Fruit fly (Drosophila melanogaster) whole organism, embryonic: ENCODE measurements around the gene CG17633.

Experiments
- Atf3 ChIP-seq: fragments of 200-800 bp; sonication (Bioruptor generic); optimal IDR thresholded peaks from 3 replicates; lab custom pipeline; 2016; ENCODE audit warnings: missing biosample characterization, missing genetic modification characterization
- Bdp1 ChIP-seq: fragments of 200-800 bp; sonication (Bioruptor generic); optimal IDR thresholded peaks from 3 replicates; lab custom pipeline; 2016; ENCODE audit warnings: missing biosample characterization, missing genetic modification characterization
- Blimp-1 ChIP-seq: fragments of 200-800 bp; sonication (Bioruptor generic); optimal IDR thresholded peaks from 3 replicates; lab custom pipeline; 2018; ENCODE audit warnings: missing biosample characterization, missing genetic modification characterization, mild to moderate bottlenecking, moderate library complexity, missing genetic modification reagents
- BtbVII ChIP-seq: fragments of 200-800 bp; sonication (Bioruptor generic); optimal IDR thresholded peaks from 3 replicates; lab custom pipeline; 2017; ENCODE audit warnings: missing biosample characterization, mild to moderate bottlenecking, missing genetic modification characterization
- CG10321 ChIP-seq: fragments of 200-800 bp; sonication (Bioruptor generic); IDR thresholded peaks from 2 replicates; pipeline ENCODE4 v1.3.6; 2022; ENCODE audit warnings: missing biosample characterization, missing genetic modification characterization
- CG10565 ChIP-seq: fragments of 200-800 bp; sonication (Bioruptor generic); optimal IDR thresholded peaks from 3 replicates; lab custom pipeline; 2016; ENCODE audit warnings: missing biosample characterization, mild to moderate bottlenecking, missing genetic modification characterization
- CG12391 ChIP-seq: fragments of 200-800 bp; sonication (Bioruptor generic); optimal IDR thresholded peaks from 3 replicates; lab custom pipeline; 2018; ENCODE audit warnings: missing biosample characterization, mild to moderate bottlenecking, missing genetic modification characterization, moderate library complexity
- CG14441 ChIP-seq: fragments of 200-800 bp; sonication (Bioruptor generic); IDR thresholded peaks from 2 replicates; pipeline ENCODE4 v1.3.6; 2022; ENCODE audit warnings: missing biosample characterization, missing genetic modification characterization
- CG14667 ChIP-seq: fragments of 200-800 bp; sonication (Bioruptor generic); IDR thresholded peaks from 2 replicates; pipeline ENCODE4 v1.3.6; 2022; ENCODE audit warnings: missing biosample characterization, missing genetic modification characterization
- CG1529 ChIP-seq: fragments of 200-800 bp; sonication (Bioruptor generic); optimal IDR thresholded peaks from 3 replicates; lab custom pipeline; 2018; ENCODE audit warnings: missing biosample characterization, missing genetic modification characterization
- CG18011 ChIP-seq: fragments of 200-800 bp; sonication (Bioruptor generic); optimal IDR thresholded peaks from 2 replicates; lab custom pipeline; 2017; ENCODE audit warnings: missing biosample characterization, missing genetic modification characterization, mild to moderate bottlenecking, moderate library complexity, missing genotype
- CG18764 ChIP-seq: fragments of 200-800 bp; sonication (Bioruptor generic); optimal IDR thresholded peaks from 3 replicates; lab custom pipeline; 2016; ENCODE audit warnings: missing biosample characterization, missing genetic modification characterization
- CG2889 ChIP-seq: fragments of 200-800 bp; sonication (Bioruptor generic); IDR thresholded peaks from 3 replicates; pipeline ENCODE4 v1.3.6; 2022; ENCODE audit warnings: missing biosample characterization, missing genetic modification characterization
- CG30403 ChIP-seq: fragments of 200-800 bp; sonication (Bioruptor generic); optimal IDR thresholded peaks from 3 replicates; lab custom pipeline; 2016; ENCODE audit warnings: missing biosample characterization, missing genetic modification characterization
- CG3281 ChIP-seq: fragments of 200-800 bp; sonication (Bioruptor generic); optimal IDR thresholded peaks from 3 replicates; lab custom pipeline; 2017; ENCODE audit warnings: missing biosample characterization, mild to moderate bottlenecking, missing genetic modification characterization
- CG4854 ChIP-seq: fragments of 200-800 bp; sonication (Bioruptor generic); optimal IDR thresholded peaks from 2 replicates; lab custom pipeline; 2016; ENCODE audit warnings: missing biosample characterization, missing genetic modification characterization, inconsistent platforms
- CG8290 ChIP-seq, 3 experiments: fragments of 200-800 bp; sonication (Bioruptor generic); optimal IDR thresholded peaks; 2 replicates each; lab custom pipeline; 2016 to 2019; ENCODE audit warnings: missing biosample characterization in 3 of 3, missing genetic modification characterization in 3 of 3, mild to moderate bottlenecking in 2 of 3, moderate library complexity in 1 of 3
- CG9727 ChIP-seq: fragments of 200-800 bp; sonication (Bioruptor generic); optimal IDR thresholded peaks from 3 replicates; lab custom pipeline; 2017; ENCODE audit warnings: missing biosample characterization, mild to moderate bottlenecking, missing genetic modification characterization
- CHES-1-like ChIP-seq: fragments of 200-800 bp; sonication (Bioruptor generic); optimal IDR thresholded peaks from 2 replicates; lab custom pipeline; 2016; ENCODE audit warnings: missing biosample characterization, missing genetic modification characterization
- CoRest ChIP-seq: fragments of 200-800 bp; sonication (Bioruptor generic); optimal IDR thresholded peaks from 3 replicates; lab custom pipeline; 2018; ENCODE audit warnings: missing biosample characterization, mild to moderate bottlenecking, missing genetic modification characterization, moderate library complexity
- Doc2 ChIP-seq: fragments of 200-800 bp; sonication (Bioruptor generic); IDR thresholded peaks from 2 replicates; pipeline ENCODE4 v1.3.6; 2022; ENCODE audit warnings: missing biosample characterization, missing genetic modification characterization
- Fer2 ChIP-seq: fragments of 200-800 bp; sonication (Bioruptor generic); optimal IDR thresholded peaks from 2 replicates; lab custom pipeline; 2018; ENCODE audit warnings: missing biosample characterization, mild to moderate bottlenecking, missing genetic modification characterization, moderate library complexity
- HHEX ChIP-seq: fragments of 200-800 bp; sonication (Bioruptor generic); optimal IDR thresholded peaks from 3 replicates; lab custom pipeline; 2017; ENCODE audit warnings: missing biosample characterization, mild to moderate bottlenecking, missing genetic modification characterization, missing genetic modification reagents
- Hr51 ChIP-seq, 2 experiments: fragments of 200-800 bp; sonication (Bioruptor generic); optimal IDR thresholded peaks; 2 replicates in 1 of 2; 3 replicates in 1 of 2; lab custom pipeline; 2016 to 2018; ENCODE audit warnings: missing biosample characterization in 2 of 2, missing genetic modification characterization in 2 of 2, mild to moderate bottlenecking in 1 of 2, moderate library complexity in 1 of 2
- Myb ChIP-seq: fragments of 200-800 bp; sonication (Bioruptor generic); optimal IDR thresholded peaks from 2 replicates; lab custom pipeline; 2016; ENCODE audit warnings: missing biosample characterization, missing genetic modification characterization
- NC2α ChIP-seq: fragments of 200-800 bp; sonication (Bioruptor generic); optimal IDR thresholded peaks from 2 replicates; lab custom pipeline; 2016; ENCODE audit warnings: missing biosample characterization, missing genetic modification characterization
- Oli ChIP-seq: fragments of 200-800 bp; sonication (Bioruptor generic); optimal IDR thresholded peaks from 2 replicates; lab custom pipeline; 2018; ENCODE audit warnings: missing biosample characterization, mild to moderate bottlenecking, missing genetic modification characterization, moderate library complexity
- Rx ChIP-seq: fragments of 200-800 bp; sonication (Bioruptor generic); IDR thresholded peaks from 2 replicates; pipeline ENCODE4 v1.3.6; 2022; ENCODE audit warnings: missing biosample characterization, missing genetic modification characterization
- Spps ChIP-seq: fragments of 200-800 bp; sonication (Bioruptor generic); optimal IDR thresholded peaks from 2 replicates; lab custom pipeline; 2018; ENCODE audit warnings: missing biosample characterization, mild to moderate bottlenecking, missing genetic modification characterization
- TFAM ChIP-seq: fragments of 200-800 bp; sonication (Bioruptor generic); optimal IDR thresholded peaks from 2 replicates; lab custom pipeline; 2017; ENCODE audit warnings: missing biosample characterization, missing genetic modification characterization, inconsistent platforms
- Usf ChIP-seq: fragments of 200-800 bp; sonication (Bioruptor generic); optimal IDR thresholded peaks from 2 replicates; lab custom pipeline; 2017; ENCODE audit warnings: missing genotype, missing biosample characterization, missing genetic modification characterization
- ap ChIP-seq: fragments of 200-800 bp; sonication (Bioruptor generic); IDR thresholded peaks from 2 replicates; pipeline ENCODE4 v1.3.6; 2022; ENCODE audit warnings: missing biosample characterization, missing genetic modification characterization
- cato ChIP-seq: fragments of 200-800 bp; sonication (Bioruptor generic); optimal IDR thresholded peaks from 2 replicates; lab custom pipeline; 2016; ENCODE audit warnings: missing biosample characterization, missing genetic modification characterization, borderline replicate concordance
- corto ChIP-seq: fragments of 200-800 bp; sonication (Bioruptor generic); optimal IDR thresholded peaks from 2 replicates; lab custom pipeline; 2016; ENCODE audit warnings: missing biosample characterization, mild to moderate bottlenecking, missing genetic modification characterization, moderate library complexity
- dan ChIP-seq: fragments of 200-800 bp; sonication (Bioruptor generic); IDR thresholded peaks from 2 replicates; pipeline ENCODE4 v1.3.6; 2022; ENCODE audit warnings: missing biosample characterization, missing genetic modification characterization
- dpn ChIP-seq, 2 experiments: fragments of 200-800 bp; sonication (Bioruptor generic); optimal IDR thresholded peaks; 3 replicates each; lab custom pipeline; 2016; ENCODE audit warnings: missing biosample characterization in 2 of 2, missing genetic modification characterization in 2 of 2
- ewg ChIP-seq: fragments of 200-800 bp; sonication (Bioruptor generic); optimal IDR thresholded peaks from 3 replicates; lab custom pipeline; 2017; ENCODE audit warnings: mild to moderate bottlenecking, missing biosample characterization, missing genetic modification reagents, missing genetic modification characterization
- fd64A ChIP-seq: fragments of 200-800 bp; sonication (Bioruptor generic); optimal IDR thresholded peaks from 3 replicates; lab custom pipeline; 2018; ENCODE audit warnings: missing biosample characterization, mild to moderate bottlenecking, missing genetic modification characterization
- gro ChIP-seq: fragments of 200-800 bp; sonication (Bioruptor generic); optimal IDR thresholded peaks from 2 replicates; lab custom pipeline; 2016; ENCODE audit warnings: missing biosample characterization, missing genetic modification characterization
- her ChIP-seq: fragments of 200-800 bp; sonication (Bioruptor generic); optimal IDR thresholded peaks from 2 replicates; lab custom pipeline; 2016; ENCODE audit warnings: missing biosample characterization, missing genetic modification characterization
- hth ChIP-seq: fragments of >200 bp; optimal IDR thresholded peaks from 2 replicates; lab custom pipeline; 2017; ENCODE audit warnings: inconsistent platforms
- lbe ChIP-seq: fragments of 200-800 bp; sonication (Bioruptor generic); optimal IDR thresholded peaks from 2 replicates; lab custom pipeline; 2016; ENCODE audit warnings: missing biosample characterization, mild to moderate bottlenecking, missing genetic modification characterization
- mirr ChIP-seq: fragments of 200-800 bp; sonication (Bioruptor generic); optimal IDR thresholded peaks from 3 replicates; lab custom pipeline; 2018; ENCODE audit warnings: missing biosample characterization, mild to moderate bottlenecking, missing genetic modification characterization
- ranshi ChIP-seq: fragments of 200-800 bp; sonication (Bioruptor generic); IDR thresholded peaks from 2 replicates; pipeline ENCODE4 v1.3.6; 2022; ENCODE audit warnings: missing biosample characterization, missing genetic modification characterization
- repo ChIP-seq: fragments of 200-800 bp; sonication (Bioruptor generic); optimal IDR thresholded peaks from 2 replicates; lab custom pipeline; 2016; ENCODE audit warnings: missing biosample characterization, missing genetic modification characterization
- schlank ChIP-seq: fragments of 200-800 bp; sonication (Bioruptor generic); optimal IDR thresholded peaks from 2 replicates; lab custom pipeline; 2018; ENCODE audit warnings: missing biosample characterization, mild to moderate bottlenecking, missing genetic modification characterization
- shn ChIP-seq: fragments of 200-800 bp; sonication (Bioruptor generic); optimal IDR thresholded peaks from 3 replicates; lab custom pipeline; 2016; ENCODE audit warnings: missing biosample characterization, missing genetic modification characterization
- slbo ChIP-seq: fragments of 200-800 bp; sonication (Bioruptor generic); IDR thresholded peaks from 2 replicates; pipeline ENCODE4 v1.3.6; 2022; ENCODE audit warnings: missing biosample characterization, missing genetic modification characterization
- tx ChIP-seq: fragments of 200-800 bp; sonication (Bioruptor generic); optimal IDR thresholded peaks from 2 replicates; lab custom pipeline; 2016; ENCODE audit warnings: missing biosample characterization, missing genetic modification characterization
- unpg ChIP-seq: fragments of 200-800 bp; sonication (Bioruptor generic); optimal IDR thresholded peaks from 3 replicates; lab custom pipeline; 2018; ENCODE audit warnings: missing biosample characterization, mild to moderate bottlenecking, missing genetic modification characterization, moderate library complexity
- zf30C ChIP-seq: fragments of 200-800 bp; sonication (Bioruptor generic); optimal IDR thresholded peaks from 3 replicates; lab custom pipeline; 2018; ENCODE audit warnings: missing biosample characterization, mild to moderate bottlenecking, missing genetic modification characterization

The CG17633 gene

DNA sequence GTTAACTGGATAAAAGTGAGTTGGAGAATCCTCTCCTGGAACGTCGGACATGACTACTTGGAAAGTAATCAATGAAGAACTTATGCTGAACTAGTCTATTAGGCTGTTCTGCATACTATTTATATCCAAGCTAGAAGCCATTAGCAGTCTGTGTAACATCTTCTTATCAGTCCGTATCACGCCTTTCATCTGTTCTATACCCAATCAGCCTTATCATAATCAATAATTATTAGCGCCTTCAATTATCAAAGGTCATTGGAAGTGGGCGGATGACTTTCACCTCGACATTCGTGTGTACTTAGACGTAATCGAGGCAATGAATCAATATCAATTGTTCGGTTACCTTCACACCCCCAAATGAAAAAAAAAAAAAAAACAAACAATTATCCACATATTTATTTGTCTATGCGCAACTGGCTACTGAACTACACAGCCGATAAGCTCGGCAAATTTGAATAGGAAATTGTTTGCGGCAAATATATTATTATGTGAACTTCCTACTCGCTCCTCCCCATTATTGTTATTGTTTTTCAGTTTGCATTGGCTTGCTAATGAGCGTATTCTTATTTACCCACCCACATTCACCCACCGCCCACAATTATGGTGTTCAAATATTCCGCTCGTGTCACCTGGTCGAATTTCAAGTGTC, 6.2 kb downstream of the CG17633 start, which contains the start of the genes ppk11 and ppk16 (continued):
- TF ChIP-seq CG18764 (GFP tag; lab: Kevin White, UChicago) (peak; percentile 48), mirr (GFP tag; lab: Kevin White, UChicago) (no peak), HHEX (GFP tag; lab: Kevin White, UChicago) (no peak), ap (GFP tag; lab: Robert Waterston, UW) (no peak), BtbVII (GFP tag; lab: Kevin White, UChicago) (peak; percentile 15), Blimp-1 (GFP tag; lab: Kevin White, UChicago) (no peak), CG2889 (GFP tag; lab: Robert Waterston, UW) (no peak), gro (GFP tag; lab: Kevin White, UChicago) (no peak), Usf (GFP tag; lab: Kevin White, UChicago) (no peak), Rx (no peak), CG12391 (no peak), CG18011 (GFP tag; lab: Kevin White, UChicago) (peak; percentile 4), CG10565 (GFP tag; lab: Kevin White, UChicago) (no peak), ranshi (GFP tag; lab: Robert Waterston, UW) (no peak), fd64A (GFP tag; lab: Kevin White, UChicago) (no peak), repo (GFP tag; lab: Kevin White, UChicago) (no peak), TFAM (GFP tag; lab: Kevin White, UChicago) (no peak), CG30403 (GFP tag; lab: Kevin White, UChicago) (no peak), CG9727 (GFP tag; lab: Kevin White, UChicago) (peak; percentile 49), unpg (peak; percentile 31), Hr51 (GFP tag; optimal IDR thresholded peaks at IDR 0.05; lab: Kevin White, UChicago) (no peak), dpn (GFP tag; optimal IDR thresholded peaks at IDR 0.05; lab: Kevin White, UChicago) (peak in 1 of 2 experiments; percentile 38), Fer2 (tag; lab: Kevin White, UChicago) (no peak), lbe (no peak), cato (GFP tag; lab: Kevin White, UChicago) (no peak), Oli (tag; lab: Kevin White, UChicago) (no peak), CG1529 (GFP tag; lab: Kevin White, UChicago) (no peak), zf30C (GFP tag; lab: Kevin White, UChicago) (no peak), CG14441 (no peak), her (GFP tag; lab: Kevin White, UChicago) (no peak), corto (GFP tag; lab: Kevin White, UChicago) (no peak), Myb (GFP tag; lab: Kevin White, UChicago) (no peak), dan (GFP tag; lab: Robert Waterston, UW) (no peak), shn (GFP tag; lab: Kevin White, UChicago) (no peak), Spps (tag; lab: Kevin White, UChicago) (no peak), CG4854 (GFP tag; lab: Kevin White, UChicago) (no peak), CG3281 (GFP tag; lab: Kevin White, UChicago) (peak; percentile 56), Bdp1 (GFP tag; lab: Kevin White, UChicago) (no peak), schlank (tag; lab: Kevin White, UChicago) (no peak), CHES-1-like (GFP tag; lab: Kevin White, UChicago) (peak; percentile 26), CoRest (tag; lab: Kevin White, UChicago) (peak; percentile 1), slbo (GFP tag; lab: Robert Waterston, UW) (no peak), CG14667 (GFP tag; lab: Robert Waterston, UW) (no peak), Doc2 (no peak), NC2α (GFP tag; lab: Kevin White, UChicago) (no peak), CG10321 (GFP tag; lab: Robert Waterston, UW) (no peak), Atf3 (no peak), hth (lab: Kevin White, UChicago) (no peak), CG8290 (GFP tag; optimal IDR thresholded peaks at IDR 0.05; lab: Kevin White, UChicago) (no peak), CG8290 (tag; optimal IDR thresholded peaks at IDR 0.05; lab: Kevin White, UChicago) (no peak), tx (GFP tag; lab: Kevin White, UChicago) (no peak), ewg (no peak)
